Worm (Caenorhabditis elegans) whole organism, early embryonic: ENCODE measurements around the gene sre-35.

Source experiments
- F13C5.2 ChIP-seq: sonication (generic microtip); optimal IDR thresholded peaks from 2 replicates; lab custom pipeline; 2017; ENCODE audit warnings: mild to moderate bottlenecking, missing genetic modification characterization, inconsistent platforms, missing compliant biosample characterization
- ama-1 ChIP-seq: fragments of 150-350 bp; optimal IDR thresholded peaks from 2 replicates; lab custom pipeline; 2014
- ceh-13 ChIP-seq: fragments of 200-800 bp; sonication (Bioruptor generic); optimal IDR thresholded peaks from 2 replicates; lab custom pipeline; 2018; ENCODE audit warnings: mild to moderate bottlenecking, missing genetic modification characterization, missing compliant biosample characterization
- ceh-36 ChIP-seq: sonication (generic microtip); optimal IDR thresholded peaks from 2 replicates; lab custom pipeline; 2016; ENCODE audit warnings: missing genetic modification characterization, inconsistent platforms, missing compliant biosample characterization
- flt-1 ChIP-seq: fragments of 200-800 bp; sonication (Bioruptor generic); IDR thresholded peaks from 2 replicates; pipeline ENCODE4 v1.3.6; 2022; ENCODE audit warnings: missing genetic modification characterization, missing compliant biosample characterization
- hnd-1 ChIP-seq: sonication (generic microtip); optimal IDR thresholded peaks from 2 replicates; lab custom pipeline; 2016; ENCODE audit warnings: missing genetic modification characterization, missing compliant biosample characterization
- sea-1 ChIP-seq: fragments of 200-800 bp; sonication (Bioruptor generic); conservative IDR thresholded peaks from 2 replicates; pipeline ENCODE4 v1.3.6; 2022; ENCODE audit warnings: missing genetic modification characterization, missing compliant biosample characterization

- TF ChIP-seq ama-1 (lab: Kevin White, UChicago), result no peak
- TF ChIP-seq F13C5.2 (tag; lab: Kevin White, UChicago), result no peak
- TF ChIP-seq hnd-1 (tag; lab: Kevin White, UChicago), result no peak
- TF ChIP-seq ceh-13, result no peak
- no peak for TF ChIP-seq ceh-36 (tag; lab: Kevin White, UChicago)
- TF ChIP-seq sea-1 (GFP tag; lab: Robert Waterston, UW), result no peak
- no peak for TF ChIP-seq flt-1 (GFP tag; lab: Robert Waterston, UW)
These were observed 43.9 kb downstream of the sre-35 start, which contains the start of gene sre-31 for ce11 chrII:12408717-12409116.
